Fruit fly (Drosophila melanogaster) whole organism: ENCODE data around the gene CG46317.

Source experiments
- CG8478 ChIP-seq: fragments of >200 bp; optimal IDR thresholded peaks from 2 replicates; lab custom pipeline; 2018; ENCODE audit warnings: inconsistent platforms
- EcR ChIP-seq, 2 experiments: fragments of >200 bp; optimal IDR thresholded peaks; 2 replicates each; lab custom pipeline; 2017; ENCODE audit warnings: missing biosample characterization in 2 of 2, missing genetic modification characterization in 2 of 2, missing genetic modification reagents in 2 of 2
- pan ChIP-seq: fragments of >200 bp; optimal IDR thresholded peaks from 2 replicates; lab custom pipeline; 2017
- psq ChIP-seq: fragments of >200 bp; optimal IDR thresholded peaks from 2 replicates; lab custom pipeline; 2017
- usp ChIP-seq: fragments of >200 bp; optimal IDR thresholded peaks from 2 replicates; lab custom pipeline; 2017; ENCODE audit warnings: missing biosample characterization, missing genetic modification characterization, mixed read lengths

DNA sequence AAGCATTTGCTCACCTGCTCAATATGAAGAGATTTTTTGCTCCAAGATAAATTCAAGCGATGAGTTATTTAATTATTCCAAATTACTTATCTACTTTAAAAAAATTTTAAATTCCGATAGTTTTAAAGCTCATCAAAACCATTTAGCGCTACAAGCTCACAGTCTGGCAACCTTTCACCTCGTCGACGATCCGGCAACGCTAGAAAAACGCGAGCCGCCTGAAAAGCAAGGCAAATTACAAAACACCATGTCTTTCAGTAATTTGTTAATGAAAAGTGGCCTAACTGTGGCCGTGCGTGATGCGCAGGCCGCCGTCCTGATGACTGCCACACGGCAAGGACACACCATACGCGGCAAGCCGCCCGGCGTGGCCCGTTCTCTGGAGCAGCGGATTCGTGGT, 34.9 kb upstream of the CG46317 start, which contains the start of gene mRpL38:
- no peak for TF ChIP-seq usp (GFP tag; lab: Kevin White, UChicago)
- TF ChIP-seq CG8478 (lab: Kevin White, UChicago), result no peak
- no peak for TF ChIP-seq EcR (GFP tag; optimal IDR thresholded peaks at IDR 0.05; lab: Kevin White, UChicago)
- TF ChIP-seq psq, result no peak
- no peak for TF ChIP-seq pan (lab: Kevin White, UChicago)
